Worm (Caenorhabditis elegans) whole organism, late embryonic: ENCODE measurements around the gene acr-8.

Experiments
- C08G9.2 ChIP-seq: sonication (generic microtip); optimal IDR thresholded peaks from 2 replicates; lab custom pipeline; 2016; ENCODE audit warnings: mild to moderate bottlenecking, missing genetic modification characterization, moderate library complexity, missing compliant biosample characterization
- C38D4.7 ChIP-seq: fragments of 200-800 bp; sonication (Bioruptor generic); optimal IDR thresholded peaks from 2 replicates; lab custom pipeline; 2018; ENCODE audit warnings: mild to moderate bottlenecking, missing genetic modification characterization, moderate library complexity, missing compliant biosample characterization
- K02D7.2 ChIP-seq: sonication (generic microtip); optimal IDR thresholded peaks from 2 replicates; lab custom pipeline; 2017; ENCODE audit warnings: mild to moderate bottlenecking, missing genetic modification characterization, missing compliant biosample characterization
- K09A11.1 ChIP-seq: sonication (generic microtip); optimal IDR thresholded peaks from 2 replicates; lab custom pipeline; 2017; ENCODE audit warnings: antibody characterized with exemption, mild to moderate bottlenecking, missing genetic modification characterization, missing compliant biosample characterization; ENCODE audit not compliant: insufficient read depth
- T23F11.4 ChIP-seq: fragments of 200-800 bp; sonication (Bioruptor generic); optimal IDR thresholded peaks from 2 replicates; lab custom pipeline; 2018; ENCODE audit warnings: mild to moderate bottlenecking, missing genetic modification characterization, missing compliant biosample characterization
- ahr-1 ChIP-seq: sonication (generic microtip); optimal IDR thresholded peaks from 2 replicates; lab custom pipeline; 2016; ENCODE audit warnings: missing genetic modification characterization, missing compliant biosample characterization
- ama-1 ChIP-seq: fragments of 150-350 bp; optimal IDR thresholded peaks from 2 replicates; lab custom pipeline; 2014
- ceh-14 ChIP-seq: sonication (generic microtip); optimal IDR thresholded peaks from 2 replicates; lab custom pipeline; 2016; ENCODE audit warnings: missing genotype, missing genetic modification characterization, missing compliant biosample characterization
- ceh-19 ChIP-seq: fragments of 200-800 bp; sonication (Bioruptor generic); optimal IDR thresholded peaks from 2 replicates; lab custom pipeline; 2018; ENCODE audit warnings: mild to moderate bottlenecking, missing genetic modification characterization, missing compliant biosample characterization
- ceh-2 ChIP-seq: sonication (generic microtip); optimal IDR thresholded peaks from 2 replicates; lab custom pipeline; 2016; ENCODE audit warnings: missing genotype, missing genetic modification characterization, missing compliant biosample characterization
- ceh-31 ChIP-seq: sonication (generic microtip); optimal IDR thresholded peaks from 2 replicates; lab custom pipeline; 2016; ENCODE audit warnings: missing genetic modification characterization, missing compliant biosample characterization
- ceh-45 ChIP-seq: fragments of 200-800 bp; sonication (Bioruptor generic); IDR thresholded peaks from 2 replicates; pipeline ENCODE4 v1.3.6; 2022; ENCODE audit warnings: missing genetic modification reagents, missing genetic modification characterization, missing compliant biosample characterization
- ceh-48 ChIP-seq: sonication (generic microtip); optimal IDR thresholded peaks from 2 replicates; lab custom pipeline; 2016; ENCODE audit warnings: missing genetic modification characterization, inconsistent platforms, missing compliant biosample characterization
- dmd-4 ChIP-seq: sonication (generic microtip); optimal IDR thresholded peaks from 2 replicates; lab custom pipeline; 2016; ENCODE audit warnings: borderline replicate concordance, missing genetic modification characterization, missing compliant biosample characterization
- dve-1 ChIP-seq: sonication (generic microtip); optimal IDR thresholded peaks from 2 replicates; lab custom pipeline; 2017; ENCODE audit warnings: antibody characterized with exemption, mild to moderate bottlenecking, missing genetic modification characterization, missing compliant biosample characterization
- elt-2 ChIP-seq: sonication (generic microtip); optimal IDR thresholded peaks from 2 replicates; lab custom pipeline; 2016; ENCODE audit warnings: missing genetic modification reagents, missing genetic modification characterization, missing compliant biosample characterization
- ets-4 ChIP-seq: sonication (generic microtip); optimal IDR thresholded peaks from 2 replicates; lab custom pipeline; 2016; ENCODE audit warnings: missing genetic modification characterization, missing compliant biosample characterization
- eyg-1 ChIP-seq: sonication (generic microtip); optimal IDR thresholded peaks from 2 replicates; lab custom pipeline; 2016; ENCODE audit warnings: missing genotype, missing genetic modification characterization, missing compliant biosample characterization
- fkh-6 ChIP-seq: sonication (generic microtip); optimal IDR thresholded peaks from 2 replicates; lab custom pipeline; 2016; ENCODE audit warnings: missing genetic modification characterization, missing compliant biosample characterization
- gmeb-2 ChIP-seq: sonication (generic microtip); optimal IDR thresholded peaks from 2 replicates; lab custom pipeline; 2016; ENCODE audit warnings: missing genetic modification characterization, inconsistent platforms, missing compliant biosample characterization
- hlh-13 ChIP-seq: fragments of 200-800 bp; sonication (Bioruptor generic); optimal IDR thresholded peaks from 2 replicates; lab custom pipeline; 2018; ENCODE audit warnings: mild to moderate bottlenecking, missing genetic modification characterization, missing compliant biosample characterization
- lim-6 ChIP-seq: sonication (generic microtip); optimal IDR thresholded peaks from 2 replicates; lab custom pipeline; 2016; ENCODE audit warnings: missing genetic modification characterization, missing compliant biosample characterization
- lin-11 ChIP-seq: fragments of 200-800 bp; sonication (Bioruptor generic); optimal IDR thresholded peaks from 2 replicates; lab custom pipeline; 2018; ENCODE audit warnings: mild to moderate bottlenecking, missing genetic modification characterization, missing compliant biosample characterization
- madf-2 ChIP-seq: sonication (generic microtip); optimal IDR thresholded peaks from 2 replicates; lab custom pipeline; 2017; ENCODE audit warnings: missing genetic modification characterization, missing compliant biosample characterization
- mec-3 ChIP-seq: sonication (generic microtip); optimal IDR thresholded peaks from 2 replicates; lab custom pipeline; 2016; ENCODE audit warnings: borderline replicate concordance, missing genetic modification characterization, missing compliant biosample characterization
- nfya-1 ChIP-seq: sonication (generic microtip); optimal IDR thresholded peaks from 2 replicates; lab custom pipeline; 2017; ENCODE audit warnings: missing genetic modification characterization, mild to moderate bottlenecking, missing compliant biosample characterization, antibody characterized with exemption, moderate library complexity
- nhr-11 ChIP-seq: fragments of 150-350 bp; optimal IDR thresholded peaks from 2 replicates; lab custom pipeline; 2014; ENCODE audit warnings: missing biosample characterization, missing genetic modification characterization
- npax-4 ChIP-seq: sonication (generic microtip); optimal IDR thresholded peaks from 2 replicates; lab custom pipeline; 2016; ENCODE audit warnings: missing genetic modification characterization, missing compliant biosample characterization
- odd-2 ChIP-seq: sonication (generic microtip); optimal IDR thresholded peaks from 2 replicates; lab custom pipeline; 2017; ENCODE audit warnings: antibody characterized with exemption, mild to moderate bottlenecking, missing genetic modification characterization, missing compliant biosample characterization
- pag-3 ChIP-seq: sonication (generic microtip); optimal IDR thresholded peaks from 2 replicates; lab custom pipeline; 2016; ENCODE audit warnings: missing compliant biosample characterization, missing genetic modification characterization, borderline replicate concordance
- pax-1 ChIP-seq: fragments of 150-350 bp; optimal IDR thresholded peaks from 2 replicates; lab custom pipeline; 2014; ENCODE audit warnings: missing biosample characterization, missing genetic modification characterization
- pha-2 ChIP-seq: sonication (generic microtip); optimal IDR thresholded peaks from 2 replicates; lab custom pipeline; 2017; ENCODE audit warnings: mild to moderate bottlenecking, missing genetic modification characterization, missing compliant biosample characterization
- pha-4 ChIP-seq: fragments of 150-350 bp; optimal IDR thresholded peaks from 2 replicates; lab custom pipeline; 2018; ENCODE audit warnings: missing biosample characterization, missing genetic modification reagents, missing genetic modification characterization
- pqm-1 ChIP-seq: sonication (generic microtip); optimal IDR thresholded peaks from 2 replicates; lab custom pipeline; 2016; ENCODE audit warnings: missing genetic modification characterization, missing compliant biosample characterization
- ref-2 ChIP-seq: sonication (generic microtip); optimal IDR thresholded peaks from 2 replicates; lab custom pipeline; 2016; ENCODE audit warnings: missing genetic modification characterization, missing compliant biosample characterization
- rnt-1 ChIP-seq: sonication (generic microtip); optimal IDR thresholded peaks from 2 replicates; lab custom pipeline; 2016; ENCODE audit warnings: missing genetic modification characterization, missing compliant biosample characterization
- sdc-2 ChIP-seq: sonication (generic microtip); optimal IDR thresholded peaks from 2 replicates; lab custom pipeline; 2016; ENCODE audit warnings: missing genotype, missing genetic modification characterization, missing compliant biosample characterization
- sox-4 ChIP-seq: sonication (generic microtip); optimal IDR thresholded peaks from 2 replicates; lab custom pipeline; 2017; ENCODE audit warnings: mild to moderate bottlenecking, missing genetic modification characterization, inconsistent platforms, missing compliant biosample characterization
- tbx-2 ChIP-seq: sonication (generic microtip); optimal IDR thresholded peaks from 2 replicates; lab custom pipeline; 2016; ENCODE audit warnings: missing genetic modification characterization, missing compliant biosample characterization
- tbx-7 ChIP-seq: sonication (generic microtip); optimal IDR thresholded peaks from 2 replicates; lab custom pipeline; 2016; ENCODE audit warnings: missing genotype, missing genetic modification characterization, missing compliant biosample characterization
- unc-55 ChIP-seq: sonication (generic microtip); optimal IDR thresholded peaks from 2 replicates; lab custom pipeline; 2017; ENCODE audit warnings: missing biosample characterization, missing genetic modification reagents, missing genetic modification characterization

Gene acr-8

DNA sequence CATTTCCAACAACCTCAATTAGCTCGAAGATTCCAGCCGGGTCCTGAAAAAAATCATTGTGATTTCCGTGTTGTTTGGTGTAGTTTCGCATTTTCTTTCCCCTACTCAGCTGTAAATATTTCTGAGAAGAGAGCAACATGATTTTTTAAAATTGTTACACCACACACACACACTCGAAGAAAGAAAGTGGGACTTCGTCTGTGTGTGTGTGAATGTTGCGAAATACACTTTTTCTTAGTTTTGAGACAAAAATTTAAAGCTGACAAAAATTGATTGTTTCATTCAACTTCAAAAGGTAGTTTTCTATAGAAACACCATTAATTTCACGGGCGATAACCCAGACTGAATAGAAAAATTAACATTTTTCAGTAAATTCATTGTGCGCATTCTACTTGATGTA, 15.6 kb downstream of the acr-8 start:
- TF ChIP-seq ceh-48 (tag; lab: Kevin White, UChicago): no peak
- no peak for TF ChIP-seq ceh-31 (tag; lab: Kevin White, UChicago)
- no peak for TF ChIP-seq lin-11
- TF ChIP-seq nhr-11: no peak
- TF ChIP-seq ref-2 (tag; lab: Kevin White, UChicago): no peak
- TF ChIP-seq pha-2 (tag; lab: Kevin White, UChicago): no peak
- no peak for TF ChIP-seq T23F11.4 (GFP tag; lab: Kevin White, UChicago)
- TF ChIP-seq mec-3 (tag; lab: Kevin White, UChicago): no peak
- TF ChIP-seq, all 69 proteins: peak for 0

DNA sequence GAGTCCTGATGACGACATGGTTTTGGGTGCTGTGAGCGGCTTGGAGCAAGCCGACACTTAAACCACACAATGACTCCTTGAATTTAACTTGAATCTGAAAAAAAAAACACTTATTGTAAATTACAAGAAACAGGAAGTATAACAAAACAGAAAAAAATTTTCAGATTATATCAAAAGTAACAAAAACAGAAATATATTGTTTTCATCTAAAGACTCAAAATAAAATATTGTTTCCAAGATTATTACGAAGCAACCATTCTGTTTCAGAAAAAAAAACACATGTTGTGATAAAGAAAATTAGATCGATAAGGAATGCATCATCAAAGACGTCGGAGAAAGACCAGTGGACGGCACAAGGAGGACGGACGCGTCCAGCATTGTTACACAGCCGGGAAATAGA, 16.0 kb downstream of the acr-8 start, which contains the start of gene mig-15:
TSS of gene mig-15 (minus strand) at position 101 of the 400 bp plus-strand sequence.
- no peak for TF ChIP-seq tbx-2
- TF ChIP-seq gmeb-2 (tag; lab: Kevin White, UChicago): no peak

DNA sequence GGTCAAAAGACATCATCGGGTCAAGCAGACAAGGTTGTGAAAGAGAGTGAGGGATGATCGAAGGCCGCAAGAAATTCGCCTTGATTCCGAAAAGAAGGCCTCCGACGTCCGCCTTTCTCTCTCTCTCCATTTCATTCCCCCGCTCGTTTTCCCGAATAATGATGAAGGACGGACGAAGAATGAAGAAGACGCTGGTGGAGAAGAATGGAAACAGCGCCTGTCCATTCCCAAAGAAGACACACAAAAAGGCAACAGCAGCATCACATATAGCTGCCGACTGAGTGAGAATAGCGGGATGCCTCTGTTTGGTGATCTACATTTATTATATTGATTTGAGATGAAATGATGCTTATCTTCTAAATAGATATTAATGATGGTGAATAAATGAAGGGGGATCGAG, 16.7 kb downstream of the acr-8 start:
- no peak for TF ChIP-seq lin-11

DNA sequence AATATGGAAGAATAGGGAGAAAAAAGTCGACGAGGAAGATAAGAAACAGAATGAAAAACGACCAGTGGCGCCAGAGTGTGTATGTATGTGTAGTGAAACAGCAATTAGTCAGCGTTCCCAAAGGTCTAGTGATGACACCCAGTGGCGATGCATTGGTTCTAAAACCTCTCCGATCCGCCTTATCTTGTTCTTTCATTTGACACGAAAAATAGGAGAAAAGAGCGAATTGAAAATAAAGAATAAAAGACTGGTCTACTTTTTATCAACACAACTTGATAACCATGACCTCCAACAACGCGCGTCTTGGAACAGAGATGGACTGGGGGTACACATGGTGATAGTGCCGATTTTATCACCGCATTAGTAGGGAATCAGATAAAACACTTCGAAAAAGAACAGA, 18.3 kb downstream of the acr-8 start:
- TF ChIP-seq pqm-1 (tag; lab: Kevin White, UChicago): no peak
- peak; percentile 75 for TF ChIP-seq elt-2 (tag; lab: Kevin White, UChicago)

DNA sequence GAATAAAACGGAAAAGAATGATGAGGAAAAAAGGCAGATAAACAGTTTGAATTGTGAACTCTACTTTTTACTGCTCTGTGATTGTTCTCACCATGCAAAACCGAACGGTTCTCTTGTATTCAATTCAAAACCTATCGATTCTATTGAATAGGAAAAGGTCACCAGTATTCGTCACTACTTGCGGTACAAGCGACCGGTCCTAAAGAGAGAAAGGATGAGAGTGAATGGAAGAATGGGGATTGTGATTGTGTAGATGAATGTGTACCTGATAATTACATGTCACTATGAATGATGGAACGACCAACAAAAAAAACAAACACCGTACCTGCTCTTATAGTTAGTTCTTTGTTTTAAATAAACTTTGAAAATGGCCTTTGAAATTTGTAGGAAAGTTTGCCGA, 20.3 kb downstream of the acr-8 start:
- TF ChIP-seq sdc-2 (tag; lab: Kevin White, UChicago) (no peak), elt-2 (tag; lab: Kevin White, UChicago) (no peak), npax-4 (tag; lab: Kevin White, UChicago) (no peak), fkh-6 (tag; lab: Kevin White, UChicago) (no peak), rnt-1 (tag; lab: Kevin White, UChicago) (no peak), lin-11 (no peak), dve-1 (no peak), sox-4 (tag; lab: Kevin White, UChicago) (no peak), tbx-7 (no peak), unc-55 (no peak), pax-1 (tag; lab: Kevin White, UChicago) (no peak), pha-4 (tag; lab: Kevin White, UChicago) (no peak)

DNA sequence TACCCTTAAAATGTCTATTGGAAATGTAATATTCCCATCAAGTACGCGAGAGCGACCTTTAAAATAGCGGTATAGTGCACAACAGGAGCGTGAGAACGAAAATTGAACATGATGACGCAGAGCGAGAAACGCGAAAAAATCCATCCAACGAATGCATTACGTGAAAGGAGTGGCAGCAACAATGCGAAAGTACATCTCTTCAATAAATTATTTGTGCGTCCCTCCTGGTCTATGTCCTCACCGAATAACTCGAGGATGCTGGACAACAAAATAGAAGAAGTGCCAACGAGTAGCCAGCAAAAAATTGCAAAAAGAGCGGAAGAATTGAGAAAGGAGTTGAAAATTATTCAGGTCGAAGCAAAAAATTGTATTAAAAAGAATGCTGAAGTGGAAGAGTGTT, 21.3 kb downstream of the acr-8 start:
- TF ChIP-seq ama-1 (lab: Kevin White, UChicago) (no peak), ceh-31 (tag; lab: Kevin White, UChicago) (peak; percentile 5), ahr-1 (tag; lab: Kevin White, UChicago) (no peak), ceh-19 (GFP tag; lab: Kevin White, UChicago) (no peak), lin-11 (no peak), madf-2 (no peak)

DNA sequence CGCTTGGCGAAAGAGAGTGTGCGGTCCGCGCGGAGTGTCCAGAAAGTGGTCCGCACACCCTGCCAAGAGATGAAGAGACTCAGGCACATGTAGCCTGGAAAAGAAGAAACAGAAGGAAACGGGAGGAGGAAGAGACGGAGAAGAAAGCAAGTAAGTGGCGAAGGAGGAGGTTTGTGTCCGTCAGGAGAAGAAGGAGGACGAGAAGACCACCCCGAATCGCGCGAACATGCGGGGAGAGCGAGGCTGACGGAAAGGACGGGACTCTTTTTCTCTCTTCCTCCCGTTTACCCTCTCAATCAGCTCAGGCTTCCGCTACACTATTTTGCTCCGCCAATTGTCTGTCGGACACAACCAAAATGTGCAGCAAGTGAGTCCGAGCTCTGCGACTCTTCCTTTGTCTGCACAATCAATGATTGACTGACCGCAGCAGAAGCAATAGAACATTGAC, 23.0 kb downstream of the acr-8 start:
- TF ChIP-seq nfya-1 (peak; percentile 77), K09A11.1 (tag; lab: Kevin White, UChicago) (no peak), gmeb-2 (tag; lab: Kevin White, UChicago) (no peak), K02D7.2 (tag; lab: Kevin White, UChicago) (no peak), tbx-7 (no peak), C08G9.2 (peak; percentile 69), ceh-45 (GFP tag; lab: Robert Waterston, UW) (no peak), lin-11 (no peak), hlh-13 (GFP tag; lab: Kevin White, UChicago) (no peak), C38D4.7 (GFP tag; lab: Kevin White, UChicago) (no peak), unc-55 (peak; percentile 56), lim-6 (tag; lab: Kevin White, UChicago) (no peak), eyg-1 (tag; lab: Kevin White, UChicago) (peak; percentile 15), pax-1 (tag; lab: Kevin White, UChicago) (no peak), ets-4 (tag; lab: Kevin White, UChicago) (peak; percentile 53), ref-2 (tag; lab: Kevin White, UChicago) (peak; percentile 65), dmd-4 (no peak), ceh-19 (GFP tag; lab: Kevin White, UChicago) (peak; percentile 55), odd-2 (tag; lab: Kevin White, UChicago) (no peak), ceh-14 (tag; lab: Kevin White, UChicago) (peak; percentile 76), sdc-2 (tag; lab: Kevin White, UChicago) (peak; percentile 82), ceh-2 (tag; lab: Kevin White, UChicago) (peak; percentile 16), pag-3 (tag; lab: Kevin White, UChicago) (peak; percentile 57)
